Worm (Caenorhabditis elegans) whole organism, L3 larva: Measurements from ENCODE around the gene vrk-1.

Source experiments
- nhr-12 ChIP-seq: fragments of 150-350 bp; optimal IDR thresholded peaks from 2 replicates; lab custom pipeline; 2014; ENCODE audit warnings: missing biosample characterization, missing genetic modification characterization
- nhr-25 ChIP-seq: sonication (generic microtip); optimal IDR thresholded peaks from 2 replicates; lab custom pipeline; 2017; ENCODE audit warnings: missing biosample characterization, missing genetic modification characterization
- nhr-77 ChIP-seq: fragments of 150-350 bp; optimal IDR thresholded peaks from 2 replicates; lab custom pipeline; 2014; ENCODE audit warnings: missing biosample characterization, missing genetic modification characterization

Gene vrk-1

ce11 chrII:5969303-5969702 lies 47.5 kb downstream of the vrk-1 start, which contains the start of gene B0034.4:
Gene B0034.4, minus strand, starts transcription at chrII:5969531.
- TF ChIP-seq nhr-77 (tag; lab: Kevin White, UChicago) (no peak), nhr-25 (peak; percentile 21), nhr-12 (tag; lab: Kevin White, UChicago) (no peak)
